Worm (Caenorhabditis elegans) whole organism, midembryonic: ENCODE measurements around the gene aco-2.

Experiments used
- T22C8.4 ChIP-seq: fragments of 200-800 bp; sonication (Bioruptor generic); IDR thresholded peaks from 2 replicates; pipeline ENCODE4 v1.3.6; 2022; ENCODE audit warnings: missing genetic modification characterization, missing compliant biosample characterization
- cog-1 ChIP-seq: sonication (generic microtip); optimal IDR thresholded peaks from 2 replicates; lab custom pipeline; 2016; ENCODE audit warnings: missing genetic modification characterization, missing compliant biosample characterization
- med-1 ChIP-seq: sonication (generic microtip); optimal IDR thresholded peaks from 2 replicates; lab custom pipeline; 2017; ENCODE audit warnings: missing genetic modification characterization, mild to moderate bottlenecking, missing compliant biosample characterization, antibody characterized with exemption, missing genetic modification reagents; ENCODE audit not compliant: insufficient read depth
- ref-1 ChIP-seq: fragments of 200-800 bp; sonication (Bioruptor generic); conservative IDR thresholded peaks from 2 replicates; pipeline ENCODE4 v1.3.6; 2022; ENCODE audit warnings: missing genetic modification reagents, missing genetic modification characterization, missing compliant biosample characterization
- ztf-23 ChIP-seq: fragments of 200-800 bp; sonication (Bioruptor generic); IDR thresholded peaks from 2 replicates; pipeline ENCODE4 v1.3.6; 2022; ENCODE audit warnings: missing genetic modification reagents, missing genetic modification characterization, missing compliant biosample characterization
- ztf-29 ChIP-seq: fragments of 200-800 bp; sonication (Bioruptor generic); IDR thresholded peaks from 2 replicates; pipeline ENCODE4 v1.3.6; 2022; ENCODE audit warnings: missing genetic modification reagents, missing genetic modification characterization, missing compliant biosample characterization

DNA sequence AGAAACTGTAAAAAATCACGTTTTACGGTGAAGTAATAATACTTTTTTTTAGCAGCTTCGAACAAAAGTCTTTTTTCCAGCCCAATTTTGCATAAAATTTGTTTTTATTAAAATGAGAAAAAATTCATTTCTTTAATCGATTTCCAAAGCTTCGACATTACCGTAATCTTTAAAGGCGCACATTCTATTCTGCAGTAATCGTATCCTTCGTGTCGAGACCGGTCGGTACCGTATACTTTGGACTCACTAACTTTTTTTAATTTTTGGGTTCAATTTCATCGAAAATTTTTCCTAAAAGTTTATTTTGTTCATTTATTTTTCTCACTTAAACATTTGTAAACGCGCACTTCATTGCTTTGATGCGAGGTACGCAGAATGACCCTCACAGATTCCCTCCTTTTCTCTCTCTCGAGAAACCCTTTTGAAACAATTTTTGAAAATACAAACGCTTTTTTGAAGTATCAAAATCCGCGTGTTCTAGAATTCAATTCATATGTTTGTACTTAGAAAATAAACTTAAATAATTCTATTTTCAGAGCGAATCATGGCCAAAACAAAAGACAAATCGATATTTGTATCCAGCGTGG lies 13.2 kb downstream of the aco-2 start, which contains the start of gene hrpk-2:
- no peak for TF ChIP-seq cog-1 (tag; lab: Kevin White, UChicago)
- TF ChIP-seq ztf-23 (GFP tag; lab: Robert Waterston, UW): no peak
- no peak for TF ChIP-seq T22C8.4 (GFP tag; lab: Robert Waterston, UW)
- no peak for TF ChIP-seq ztf-29 (GFP tag; lab: Robert Waterston, UW)
- no peak for TF ChIP-seq ref-1
- no peak for TF ChIP-seq med-1 (GFP tag; lab: Kevin White, UChicago)
